Worm (Caenorhabditis elegans) whole organism, late embryonic: ENCODE data around the gene F13H8.1.

Source experiments
- C08G9.2 ChIP-seq: sonication (generic microtip); optimal IDR thresholded peaks from 2 replicates; lab custom pipeline; 2016; ENCODE audit warnings: mild to moderate bottlenecking, missing genetic modification characterization, moderate library complexity, missing compliant biosample characterization
- K02D7.2 ChIP-seq: sonication (generic microtip); optimal IDR thresholded peaks from 2 replicates; lab custom pipeline; 2017; ENCODE audit warnings: mild to moderate bottlenecking, missing genetic modification characterization, missing compliant biosample characterization
- ama-1 ChIP-seq: fragments of 150-350 bp; optimal IDR thresholded peaks from 2 replicates; lab custom pipeline; 2014
- ceh-14 ChIP-seq: sonication (generic microtip); optimal IDR thresholded peaks from 2 replicates; lab custom pipeline; 2016; ENCODE audit warnings: missing genotype, missing genetic modification characterization, missing compliant biosample characterization
- ceh-18 ChIP-seq: sonication (generic microtip); optimal IDR thresholded peaks from 2 replicates; lab custom pipeline; 2016; ENCODE audit warnings: missing genetic modification characterization, missing compliant biosample characterization
- ceh-19 ChIP-seq: fragments of 200-800 bp; sonication (Bioruptor generic); optimal IDR thresholded peaks from 2 replicates; lab custom pipeline; 2018; ENCODE audit warnings: mild to moderate bottlenecking, missing genetic modification characterization, missing compliant biosample characterization
- ceh-2 ChIP-seq: sonication (generic microtip); optimal IDR thresholded peaks from 2 replicates; lab custom pipeline; 2016; ENCODE audit warnings: missing genotype, missing genetic modification characterization, missing compliant biosample characterization
- ceh-30 ChIP-seq: fragments of 150-350 bp; optimal IDR thresholded peaks from 2 replicates; lab custom pipeline; 2014; ENCODE audit warnings: missing biosample characterization, missing genetic modification characterization
- ceh-31 ChIP-seq: sonication (generic microtip); optimal IDR thresholded peaks from 2 replicates; lab custom pipeline; 2016; ENCODE audit warnings: missing genetic modification characterization, missing compliant biosample characterization
- ceh-45 ChIP-seq: fragments of 200-800 bp; sonication (Bioruptor generic); IDR thresholded peaks from 2 replicates; pipeline ENCODE4 v1.3.6; 2022; ENCODE audit warnings: missing genetic modification reagents, missing genetic modification characterization, missing compliant biosample characterization
- ceh-48 ChIP-seq: sonication (generic microtip); optimal IDR thresholded peaks from 2 replicates; lab custom pipeline; 2016; ENCODE audit warnings: missing genetic modification characterization, inconsistent platforms, missing compliant biosample characterization
- ceh-6 ChIP-seq: fragments of 200-800 bp; sonication (Bioruptor generic); optimal IDR thresholded peaks from 2 replicates; lab custom pipeline; 2018; ENCODE audit warnings: mild to moderate bottlenecking, missing genetic modification characterization, missing compliant biosample characterization
- ceh-9 ChIP-seq: sonication (generic microtip); optimal IDR thresholded peaks from 2 replicates; lab custom pipeline; 2016; ENCODE audit warnings: mild to moderate bottlenecking, missing genetic modification characterization, inconsistent platforms, missing compliant biosample characterization
- dmd-4 ChIP-seq: sonication (generic microtip); optimal IDR thresholded peaks from 2 replicates; lab custom pipeline; 2016; ENCODE audit warnings: borderline replicate concordance, missing genetic modification characterization, missing compliant biosample characterization
- dve-1 ChIP-seq: sonication (generic microtip); optimal IDR thresholded peaks from 2 replicates; lab custom pipeline; 2017; ENCODE audit warnings: antibody characterized with exemption, mild to moderate bottlenecking, missing genetic modification characterization, missing compliant biosample characterization
- elt-2 ChIP-seq: sonication (generic microtip); optimal IDR thresholded peaks from 2 replicates; lab custom pipeline; 2016; ENCODE audit warnings: missing genetic modification reagents, missing genetic modification characterization, missing compliant biosample characterization
- elt-4 ChIP-seq: sonication (generic microtip); optimal IDR thresholded peaks from 2 replicates; lab custom pipeline; 2016; ENCODE audit warnings: missing genetic modification characterization, missing compliant biosample characterization
- fax-1 ChIP-seq: sonication (generic microtip); optimal IDR thresholded peaks from 2 replicates; lab custom pipeline; 2016; ENCODE audit warnings: missing genotype, missing genetic modification characterization, missing compliant biosample characterization
- gmeb-2 ChIP-seq: sonication (generic microtip); optimal IDR thresholded peaks from 2 replicates; lab custom pipeline; 2016; ENCODE audit warnings: missing genetic modification characterization, inconsistent platforms, missing compliant biosample characterization
- hlh-13 ChIP-seq: fragments of 200-800 bp; sonication (Bioruptor generic); optimal IDR thresholded peaks from 2 replicates; lab custom pipeline; 2018; ENCODE audit warnings: mild to moderate bottlenecking, missing genetic modification characterization, missing compliant biosample characterization
- hlh-6 ChIP-seq: sonication (generic microtip); optimal IDR thresholded peaks from 2 replicates; lab custom pipeline; 2016; ENCODE audit warnings: missing genotype, missing genetic modification characterization, missing compliant biosample characterization
- hlh-8 ChIP-seq: sonication (generic microtip); optimal IDR thresholded peaks from 2 replicates; lab custom pipeline; 2016; ENCODE audit warnings: missing genotype, missing genetic modification characterization, missing compliant biosample characterization
- lin-11 ChIP-seq: fragments of 200-800 bp; sonication (Bioruptor generic); optimal IDR thresholded peaks from 2 replicates; lab custom pipeline; 2018; ENCODE audit warnings: mild to moderate bottlenecking, missing genetic modification characterization, missing compliant biosample characterization
- madf-2 ChIP-seq: sonication (generic microtip); optimal IDR thresholded peaks from 2 replicates; lab custom pipeline; 2017; ENCODE audit warnings: missing genetic modification characterization, missing compliant biosample characterization
- mec-3 ChIP-seq: sonication (generic microtip); optimal IDR thresholded peaks from 2 replicates; lab custom pipeline; 2016; ENCODE audit warnings: borderline replicate concordance, missing genetic modification characterization, missing compliant biosample characterization
- nfya-1 ChIP-seq: sonication (generic microtip); optimal IDR thresholded peaks from 2 replicates; lab custom pipeline; 2017; ENCODE audit warnings: missing genetic modification characterization, mild to moderate bottlenecking, missing compliant biosample characterization, antibody characterized with exemption, moderate library complexity
- nhr-11 ChIP-seq: fragments of 150-350 bp; optimal IDR thresholded peaks from 2 replicates; lab custom pipeline; 2014; ENCODE audit warnings: missing biosample characterization, missing genetic modification characterization
- nhr-232 ChIP-seq: sonication (generic microtip); optimal IDR thresholded peaks from 2 replicates; lab custom pipeline; 2016; ENCODE audit warnings: missing genetic modification characterization, missing compliant biosample characterization
- npax-4 ChIP-seq: sonication (generic microtip); optimal IDR thresholded peaks from 2 replicates; lab custom pipeline; 2016; ENCODE audit warnings: missing genetic modification characterization, missing compliant biosample characterization
- odd-2 ChIP-seq: sonication (generic microtip); optimal IDR thresholded peaks from 2 replicates; lab custom pipeline; 2017; ENCODE audit warnings: antibody characterized with exemption, mild to moderate bottlenecking, missing genetic modification characterization, missing compliant biosample characterization
- pag-3 ChIP-seq: sonication (generic microtip); optimal IDR thresholded peaks from 2 replicates; lab custom pipeline; 2016; ENCODE audit warnings: missing compliant biosample characterization, missing genetic modification characterization, borderline replicate concordance
- pha-2 ChIP-seq: sonication (generic microtip); optimal IDR thresholded peaks from 2 replicates; lab custom pipeline; 2017; ENCODE audit warnings: mild to moderate bottlenecking, missing genetic modification characterization, missing compliant biosample characterization
- pha-4 ChIP-seq: fragments of 150-350 bp; optimal IDR thresholded peaks from 2 replicates; lab custom pipeline; 2018; ENCODE audit warnings: missing biosample characterization, missing genetic modification reagents, missing genetic modification characterization
- pqm-1 ChIP-seq: sonication (generic microtip); optimal IDR thresholded peaks from 2 replicates; lab custom pipeline; 2016; ENCODE audit warnings: missing genetic modification characterization, missing compliant biosample characterization
- rnt-1 ChIP-seq: sonication (generic microtip); optimal IDR thresholded peaks from 2 replicates; lab custom pipeline; 2016; ENCODE audit warnings: missing genetic modification characterization, missing compliant biosample characterization
- sox-2 ChIP-seq: fragments of 200-800 bp; sonication (Bioruptor generic); IDR thresholded peaks from 2 replicates; pipeline ENCODE4 v1.3.6; 2022; ENCODE audit warnings: missing genetic modification reagents, missing genetic modification characterization, missing compliant biosample characterization
- sox-4 ChIP-seq: sonication (generic microtip); optimal IDR thresholded peaks from 2 replicates; lab custom pipeline; 2017; ENCODE audit warnings: mild to moderate bottlenecking, missing genetic modification characterization, inconsistent platforms, missing compliant biosample characterization
- syd-9 ChIP-seq: sonication (generic microtip); optimal IDR thresholded peaks from 2 replicates; lab custom pipeline; 2016; ENCODE audit warnings: mild to moderate bottlenecking, missing genetic modification characterization, moderate library complexity, missing compliant biosample characterization
- tbx-2 ChIP-seq: sonication (generic microtip); optimal IDR thresholded peaks from 2 replicates; lab custom pipeline; 2016; ENCODE audit warnings: missing genetic modification characterization, missing compliant biosample characterization
- unc-3 ChIP-seq, 2 experiments: fragments of 200-800 bp in 1 of 2; sonication (Bioruptor generic) in 1 of 2; sonication (generic microtip) in 1 of 2; conservative IDR thresholded peaks in 1 of 2; optimal IDR thresholded peaks in 1 of 2; 2 replicates each; pipeline versions ENCODE4 v1.3.6 to Lab custom; 2016 to 2022; ENCODE audit warnings: missing compliant biosample characterization in 2 of 2, missing genetic modification characterization in 2 of 2, missing genetic modification reagents in 1 of 2
- unc-42 ChIP-seq: sonication (generic microtip); optimal IDR thresholded peaks from 2 replicates; lab custom pipeline; 2016; ENCODE audit warnings: missing genotype, missing genetic modification characterization, missing compliant biosample characterization
- unc-55 ChIP-seq: sonication (generic microtip); optimal IDR thresholded peaks from 2 replicates; lab custom pipeline; 2017; ENCODE audit warnings: missing biosample characterization, missing genetic modification reagents, missing genetic modification characterization
- unc-86 ChIP-seq: sonication (generic microtip); optimal IDR thresholded peaks from 2 replicates; lab custom pipeline; 2016; ENCODE audit warnings: missing genetic modification characterization, missing compliant biosample characterization
- zip-5 ChIP-seq: sonication (generic microtip); optimal IDR thresholded peaks from 2 replicates; lab custom pipeline; 2016; ENCODE audit warnings: missing genetic modification characterization, missing compliant biosample characterization

Gene F13H8.1

DNA sequence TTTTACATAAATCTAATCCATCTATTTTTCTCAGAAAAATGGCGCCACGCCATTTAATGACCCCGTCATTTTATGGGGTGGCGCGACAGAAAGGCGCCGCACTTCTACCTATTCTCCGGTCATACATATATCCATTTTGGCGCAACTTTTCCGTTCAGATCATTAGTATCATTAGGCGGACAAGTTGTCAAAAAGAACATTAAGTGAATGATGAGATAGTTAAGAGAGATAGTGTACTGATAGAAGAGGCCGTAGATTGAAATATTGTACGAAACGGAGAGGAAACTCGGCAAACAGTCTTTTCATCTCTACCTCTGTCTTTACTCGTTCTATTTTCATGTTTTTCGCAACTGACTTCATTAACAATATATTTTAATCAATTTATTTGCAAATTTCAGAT lies 40.9 kb downstream of the F13H8.1 start, which contains the start of gene sma-6:
TSS of gene sma-6 (plus strand) at position 399 of the 400 bp plus-strand sequence.
- TF ChIP-seq pha-2 (tag; lab: Kevin White, UChicago) = no peak
- TF ChIP-seq unc-3 (GFP tag; conservative IDR thresholded peaks at IDR 0.05; lab: Robert Waterston, UW) = no peak
- no peak for TF ChIP-seq unc-3 (tag; optimal IDR thresholded peaks at IDR 0.05; lab: Kevin White, UChicago)
- no peak for TF ChIP-seq nhr-232
- TF ChIP-seq pha-4 (tag; lab: Kevin White, UChicago) = no peak
- TF ChIP-seq K02D7.2 = no peak
- TF ChIP-seq ceh-6 (GFP tag; lab: Kevin White, UChicago) = no peak
- no peak for TF ChIP-seq rnt-1 (tag; lab: Kevin White, UChicago)
- TF ChIP-seq npax-4 = no peak
- no peak for TF ChIP-seq ceh-45 (GFP tag; lab: Robert Waterston, UW)
- TF ChIP-seq mec-3 (tag; lab: Kevin White, UChicago) = no peak
- TF ChIP-seq gmeb-2 (tag; lab: Kevin White, UChicago) = no peak

DNA sequence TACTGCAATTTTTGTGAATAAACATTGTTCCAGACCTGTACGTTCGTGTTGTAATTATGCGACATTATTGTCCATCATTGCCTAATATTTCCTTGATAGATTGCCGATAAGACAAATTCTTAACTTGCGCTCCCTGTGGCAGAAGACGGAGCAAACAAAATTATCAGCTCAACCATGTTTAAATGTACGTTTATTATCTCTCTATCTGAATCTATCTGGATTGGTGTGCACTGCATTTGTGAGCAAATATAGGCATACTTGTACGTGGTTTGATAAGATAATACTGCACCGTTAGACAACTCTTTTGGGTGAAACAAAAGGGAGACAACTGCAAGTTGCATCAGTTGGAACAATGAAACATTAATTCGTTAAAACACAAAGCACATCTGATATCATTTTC lies 44.1 kb downstream of the F13H8.1 start:
- TF ChIP-seq nhr-11 (tag; lab: Kevin White, UChicago) (no peak), pqm-1 (tag; lab: Kevin White, UChicago) (peak; percentile 58), ceh-19 (GFP tag; lab: Kevin White, UChicago) (no peak), C08G9.2 (no peak), nfya-1 (tag; lab: Kevin White, UChicago) (no peak), mec-3 (tag; lab: Kevin White, UChicago) (no peak), odd-2 (tag; lab: Kevin White, UChicago) (no peak), unc-55 (no peak), unc-86 (tag; lab: Kevin White, UChicago) (no peak), unc-3 (GFP tag; conservative IDR thresholded peaks at IDR 0.05; lab: Robert Waterston, UW) (no peak), unc-3 (tag; optimal IDR thresholded peaks at IDR 0.05; lab: Kevin White, UChicago) (no peak), gmeb-2 (tag; lab: Kevin White, UChicago) (no peak), ceh-2 (no peak), lin-11 (tag; lab: Kevin White, UChicago) (no peak), hlh-6 (no peak), ceh-9 (tag; lab: Kevin White, UChicago) (no peak), dve-1 (tag; lab: Kevin White, UChicago) (peak; percentile 37), elt-2 (tag; lab: Kevin White, UChicago) (peak; percentile 97), ceh-14 (tag; lab: Kevin White, UChicago) (no peak), pag-3 (tag; lab: Kevin White, UChicago) (no peak), syd-9 (no peak), ceh-31 (tag; lab: Kevin White, UChicago) (no peak), nhr-232 (no peak)

DNA sequence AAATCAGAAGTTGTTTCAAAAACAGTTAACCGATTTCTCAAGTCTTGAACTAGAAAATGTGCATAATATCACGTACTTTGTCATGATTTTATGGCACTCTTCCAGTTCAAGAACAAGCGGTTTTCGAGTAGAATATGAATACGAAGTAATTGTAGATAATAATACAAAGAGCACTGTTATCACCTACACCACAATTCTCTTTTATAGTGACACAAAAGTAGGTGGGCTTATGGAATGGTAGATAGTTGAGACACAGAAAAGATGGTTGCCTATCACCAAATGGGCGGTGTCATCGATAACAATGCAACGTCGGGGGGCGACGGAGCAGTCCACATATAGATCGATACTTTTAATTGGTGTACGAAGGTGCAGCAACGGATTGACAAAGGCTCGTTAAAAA lies 45.5 kb downstream of the F13H8.1 start:
- TF ChIP-seq madf-2 (tag; lab: Kevin White, UChicago) (no peak), ama-1 (lab: Kevin White, UChicago) (no peak), elt-2 (tag; lab: Kevin White, UChicago) (peak; percentile 97), fax-1 (tag; lab: Kevin White, UChicago) (no peak)

DNA sequence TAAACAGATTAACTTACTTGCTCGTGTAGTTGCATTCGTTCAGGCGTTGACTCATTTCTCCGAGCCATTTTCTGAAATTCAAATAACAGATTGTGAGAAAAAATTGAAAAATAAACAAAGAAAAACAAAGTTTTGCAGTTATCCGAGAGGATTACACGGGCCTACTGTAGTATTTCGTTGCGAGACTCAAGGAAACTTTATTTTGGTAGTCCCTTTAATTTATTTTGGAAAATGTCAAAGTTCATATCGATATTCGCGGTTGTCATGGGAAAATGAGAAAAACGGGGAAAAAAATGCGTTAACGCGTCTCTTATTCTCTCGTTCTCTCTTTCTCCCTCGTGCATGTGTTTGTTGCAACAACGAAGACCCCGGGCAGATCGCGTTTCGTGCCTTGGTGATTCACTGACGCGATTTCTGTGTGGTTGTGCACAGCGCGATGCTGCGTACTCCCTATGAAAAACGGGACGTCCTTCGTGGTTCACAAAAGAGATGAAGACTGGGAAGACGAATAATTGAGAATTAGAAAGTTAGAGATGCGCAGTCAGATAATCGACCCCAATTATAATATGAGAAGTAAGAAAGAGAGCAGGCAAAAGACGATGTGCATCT lies 48.1 kb downstream of the F13H8.1 start, which contains the start of gene set-4:
TSS of gene set-4 (minus strand) at position 120 of the 609 bp plus-strand sequence.
- TF ChIP-seq sox-4 (tag; lab: Kevin White, UChicago) = no peak
- TF ChIP-seq zip-5 (tag; lab: Kevin White, UChicago) = no peak
- TF ChIP-seq ceh-19 (GFP tag; lab: Kevin White, UChicago) = peak; percentile 42
- peak; percentile 35 for TF ChIP-seq hlh-8
- TF ChIP-seq pag-3 (tag; lab: Kevin White, UChicago) = no peak
- TF ChIP-seq ceh-48 = no peak
- TF ChIP-seq hlh-13 (GFP tag; lab: Kevin White, UChicago) = no peak
- TF ChIP-seq sox-2 (GFP tag; lab: Robert Waterston, UW) = no peak; the same call in 1 of the 2 replicates
- no peak for TF ChIP-seq syd-9
- peak; percentile 72 for TF ChIP-seq tbx-2 (tag; lab: Kevin White, UChicago)
- TF ChIP-seq elt-4 = no peak
- no peak for TF ChIP-seq odd-2 (tag; lab: Kevin White, UChicago)
- TF ChIP-seq unc-42 = peak; percentile 74
- TF ChIP-seq ceh-30 (tag; lab: Kevin White, UChicago) = no peak
- no peak for TF ChIP-seq pha-2 (tag; lab: Kevin White, UChicago)
- peak; percentile 81 for TF ChIP-seq ceh-18
- TF ChIP-seq ceh-14 (tag; lab: Kevin White, UChicago) = peak; percentile 46
- no peak for TF ChIP-seq npax-4
- TF ChIP-seq nhr-11 (tag; lab: Kevin White, UChicago) = no peak
- peak; percentile 7 for TF ChIP-seq dmd-4 (tag; lab: Kevin White, UChicago)
- no peak for TF ChIP-seq lin-11 (tag; lab: Kevin White, UChicago)
- TF ChIP-seq gmeb-2 (tag; lab: Kevin White, UChicago) = no peak
